Fruit fly (Drosophila melanogaster) whole organism, pupa: ENCODE measurements around the gene Mabi.
"Not testable (repeated sequence)": the region's sequence is repeated elsewhere in the genome, so short reads cannot be mapped to it uniquely, and the experiment has no call there.

ENCODE experiments used
- CG10348 ChIP-seq: fragments of 200-800 bp; sonication (Bioruptor generic); IDR thresholded peaks from 2 replicates; pipeline ENCODE4 v1.3.6; 2022; ENCODE audit warnings: missing biosample characterization, missing genetic modification characterization
- CG12605 ChIP-seq: fragments of 200-800 bp; sonication (Bioruptor generic); IDR thresholded peaks from 2 replicates; pipeline ENCODE4 v1.3.6; 2022; ENCODE audit warnings: missing biosample characterization, missing genetic modification characterization
- CG13204 ChIP-seq: fragments of 200-800 bp; sonication (Bioruptor generic); optimal IDR thresholded peaks from 2 replicates; lab custom pipeline; 2018; ENCODE audit warnings: missing biosample characterization, mild to moderate bottlenecking, missing genetic modification characterization, moderate library complexity
- CG14655 ChIP-seq: fragments of 200-800 bp; sonication (Bioruptor generic); optimal IDR thresholded peaks from 3 replicates; lab custom pipeline; 2017; ENCODE audit warnings: mild to moderate bottlenecking, missing biosample characterization, missing genetic modification reagents, missing genetic modification characterization
- CG15710 ChIP-seq: fragments of 200-800 bp; sonication (Bioruptor generic); optimal IDR thresholded peaks from 2 replicates; lab custom pipeline; 2018; ENCODE audit warnings: missing biosample characterization, mild to moderate bottlenecking, missing genetic modification characterization, moderate library complexity
- CG17806 ChIP-seq: fragments of 200-800 bp; sonication (Bioruptor generic); optimal IDR thresholded peaks from 2 replicates; lab custom pipeline; 2018; ENCODE audit warnings: missing biosample characterization, mild to moderate bottlenecking, missing genetic modification characterization, moderate library complexity
- CG32121 ChIP-seq: fragments of 200-800 bp; sonication (Bioruptor generic); IDR thresholded peaks from 2 replicates; pipeline ENCODE4 v1.3.6; 2022; ENCODE audit warnings: missing biosample characterization, missing genetic modification characterization
- CG4496 ChIP-seq: fragments of 200-800 bp; sonication (Bioruptor generic); IDR thresholded peaks from 3 replicates; pipeline ENCODE4 v1.3.6; 2022; ENCODE audit warnings: missing biosample characterization, missing genetic modification characterization
- CG8159 ChIP-seq: fragments of 200-800 bp; sonication (Bioruptor generic); optimal IDR thresholded peaks from 3 replicates; lab custom pipeline; 2018; ENCODE audit warnings: missing biosample characterization, mild to moderate bottlenecking, missing genetic modification characterization, moderate library complexity
- CG8301 ChIP-seq: fragments of 200-800 bp; sonication (Bioruptor generic); optimal IDR thresholded peaks from 2 replicates; lab custom pipeline; 2018; ENCODE audit warnings: missing biosample characterization, mild to moderate bottlenecking, missing genetic modification characterization
- EcR ChIP-seq: fragments of 200-800 bp; sonication (Bioruptor generic); optimal IDR thresholded peaks from 3 replicates; lab custom pipeline; 2019; ENCODE audit warnings: missing biosample characterization, missing genetic modification characterization, mild to moderate bottlenecking, moderate library complexity, missing genetic modification reagents
- fd96Ca ChIP-seq: fragments of 200-800 bp; sonication (Bioruptor generic); IDR thresholded peaks from 3 replicates; pipeline ENCODE4 v1.3.6; 2022; ENCODE audit warnings: missing biosample characterization, missing genetic modification characterization
- gl ChIP-seq: fragments of 200-800 bp; sonication (Bioruptor generic); optimal IDR thresholded peaks from 2 replicates; lab custom pipeline; 2018; ENCODE audit warnings: missing biosample characterization, mild to moderate bottlenecking, missing genetic modification characterization
- rn ChIP-seq: fragments of 200-800 bp; sonication (Bioruptor generic); IDR thresholded peaks from 2 replicates; pipeline ENCODE4 v1.3.6; 2022; ENCODE audit warnings: missing biosample characterization, missing genetic modification characterization

dm6 chr2L:13215640-13216129 is 18.8 kb downstream of the Mabi start:
- not testable (repeated sequence) for TF ChIP-seq EcR (GFP tag; lab: Kevin White, UChicago); CG8301 (tag; lab: Kevin White, UChicago); CG12605 (GFP tag; lab: Robert Waterston, UW); rn; CG14655; CG15710; fd96Ca (GFP tag; lab: Robert Waterston, UW); CG17806 (tag; lab: Kevin White, UChicago); gl (tag; lab: Kevin White, UChicago); CG13204; CG8159; CG10348 (GFP tag; lab: Robert Waterston, UW)
- TF ChIP-seq CG4496: peak; percentile 62; the same call in 1 of the 3 replicates
- TF ChIP-seq CG32121: peak; percentile 47; the same call in 1 of the 2 replicates
